Worm (Caenorhabditis elegans) whole organism, early embryonic: ENCODE results near the gene srx-134.

Experiments used
- ama-1 ChIP-seq: fragments of 150-350 bp; optimal IDR thresholded peaks from 2 replicates; lab custom pipeline; 2014
- ets-7 ChIP-seq: sonication (generic microtip); optimal IDR thresholded peaks from 2 replicates; lab custom pipeline; 2016; ENCODE audit warnings: missing genotype, missing genetic modification characterization, missing compliant biosample characterization
- sea-1 ChIP-seq: fragments of 200-800 bp; sonication (Bioruptor generic); conservative IDR thresholded peaks from 2 replicates; pipeline ENCODE4 v1.3.6; 2022; ENCODE audit warnings: missing genetic modification characterization, missing compliant biosample characterization
- tbx-37 ChIP-seq: fragments of 200-800 bp; sonication (Bioruptor generic); conservative IDR thresholded peaks from 2 replicates; pipeline ENCODE4 v1.3.6; 2022; ENCODE audit warnings: missing genetic modification reagents, missing genetic modification characterization, missing compliant biosample characterization
- tra-4 ChIP-seq: sonication (generic microtip); optimal IDR thresholded peaks from 2 replicates; lab custom pipeline; 2017; ENCODE audit warnings: missing genetic modification characterization, missing compliant biosample characterization

DNA sequence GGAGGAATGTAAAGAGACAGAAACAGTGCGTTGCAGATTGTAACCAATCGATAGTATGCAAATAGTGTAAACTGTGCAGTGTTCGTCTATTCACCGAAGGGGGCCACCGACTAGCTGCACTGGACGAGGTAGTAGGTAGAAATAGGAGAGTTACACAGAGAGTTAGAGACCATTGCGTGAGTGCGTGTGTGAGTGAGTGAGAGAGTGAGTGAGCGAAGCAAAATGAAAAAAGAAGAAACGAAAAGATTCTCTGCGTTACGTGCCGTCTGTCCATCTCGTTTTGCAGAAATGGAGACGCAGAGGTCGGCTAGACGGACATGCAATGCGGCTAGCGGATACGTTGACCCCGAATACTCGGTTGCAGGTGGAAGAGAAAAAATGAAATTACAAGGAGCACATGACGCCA lies 47.8 kb downstream of the srx-134 start:
- TF ChIP-seq tbx-37 (no peak), ets-7 (tag; lab: Kevin White, UChicago) (no peak), ama-1 (lab: Kevin White, UChicago) (no peak), tra-4 (tag; lab: Kevin White, UChicago) (no peak), sea-1 (GFP tag; lab: Robert Waterston, UW) (no peak)
